Worm (Caenorhabditis elegans): ENCODE results near the gene T28H10.1.
A peak's percentile ranks its signal among the peaks of the same experiment; 100 is the strongest.

T28H10.1 gene

DNA sequence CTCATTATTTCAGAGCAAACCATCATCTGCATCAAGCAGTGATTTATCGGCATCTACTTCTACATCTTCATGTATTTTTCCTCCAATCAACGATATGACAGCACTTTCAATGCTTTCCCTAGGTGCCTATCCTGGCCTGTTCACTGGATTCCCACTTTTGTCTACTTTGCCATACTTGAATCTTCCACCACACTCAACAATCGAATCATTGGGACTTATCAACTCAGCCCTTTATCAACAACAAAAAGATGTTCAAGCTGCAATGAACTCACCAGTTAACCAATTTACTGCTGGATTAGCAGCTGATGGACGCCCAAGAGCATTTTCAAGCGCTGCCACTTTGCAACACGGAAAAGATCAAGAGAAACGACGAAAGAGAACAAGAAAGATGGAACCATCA lies 37.6 kb downstream of the T28H10.1 start:
- TF ChIP-seq elt-3 (tag; optimal IDR thresholded peaks at IDR 0.05) (no peak), lsy-2 (tag; optimal IDR thresholded peaks at IDR 0.05) (no peak), grh-1 (GFP tag; IDR thresholded peaks at IDR 0.05) (no peak)

DNA sequence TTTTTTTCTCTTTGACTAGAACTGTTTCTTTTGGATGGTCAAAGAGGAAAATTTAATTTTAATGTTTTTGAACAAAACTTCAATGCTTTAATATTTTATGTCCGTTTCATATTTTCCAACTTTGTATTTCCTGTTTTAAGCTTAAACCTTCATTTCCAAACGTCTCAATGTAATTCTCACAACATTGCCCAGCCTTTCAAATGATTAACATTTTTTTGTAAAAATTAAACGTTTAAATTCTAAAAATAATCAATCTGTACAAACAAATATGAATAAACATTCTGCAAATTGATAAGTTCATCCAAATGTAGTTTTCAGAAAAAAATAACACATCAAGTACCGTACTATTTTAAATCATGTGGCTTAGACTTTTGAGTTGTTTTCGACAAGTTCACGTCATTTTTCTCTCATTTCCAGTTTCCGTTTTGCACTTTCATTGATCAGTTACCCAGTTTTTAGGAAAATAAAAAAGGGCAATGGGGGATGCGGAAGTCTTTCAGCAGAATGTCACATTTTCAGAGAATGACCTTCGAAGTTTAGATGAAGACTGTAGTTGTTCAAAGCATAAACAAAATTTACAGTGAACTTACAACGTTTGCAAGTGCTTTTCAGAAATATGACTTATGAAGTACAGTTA lies 39.2 kb downstream of the T28H10.1 start:
- TF ChIP-seq lsy-2 (tag; optimal IDR thresholded peaks at IDR 0.05) (peak in 1 of 2 experiments; percentile 2), lin-13 (GFP tag; optimal IDR thresholded peaks at IDR 0.05) (no peak)

DNA sequence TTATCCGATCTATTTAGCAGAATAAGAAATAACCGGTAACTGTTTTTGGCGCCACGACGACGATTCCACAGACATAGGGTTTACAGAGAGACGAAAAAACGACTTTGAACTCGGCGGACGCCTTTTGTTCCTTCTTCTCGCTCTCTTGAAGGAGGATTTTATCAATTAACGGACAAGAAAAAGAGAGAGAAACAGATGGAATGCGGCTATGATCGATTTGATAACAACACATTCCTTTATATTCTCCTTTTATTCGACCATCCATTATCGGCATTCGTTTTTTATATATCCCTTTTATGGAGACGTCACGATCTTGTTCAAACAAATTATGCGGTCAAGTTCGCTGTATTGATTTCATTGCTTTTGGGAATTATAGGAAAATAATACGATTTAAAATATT lies 45.2 kb downstream of the T28H10.1 start:
- TF ChIP-seq lin-35 (GFP tag; optimal IDR thresholded peaks at IDR 0.05) (peak in 1 of 2 experiments; percentile 55), elt-3 (tag; optimal IDR thresholded peaks at IDR 0.05) (peak; percentile 4 to 90 (median 66)), nhr-71 (tag; optimal IDR thresholded peaks at IDR 0.05) (peak; percentile 66), aly-2 (tag; optimal IDR thresholded peaks at IDR 0.05) (peak; percentile 65), mdl-1 (tag; optimal IDR thresholded peaks at IDR 0.05) (peak in 1 of 2 experiments; percentile 16), lin-13 (GFP tag; optimal IDR thresholded peaks at IDR 0.05) (peak; percentile 52), dpl-1 (GFP tag; optimal IDR thresholded peaks at IDR 0.05) (peak in 1 of 3 experiments; percentile 9), efl-1 (optimal IDR thresholded peaks at IDR 0.05) (peak in 1 of 2 experiments; percentile 2), efl-1 (GFP tag; optimal IDR thresholded peaks at IDR 0.05 in 1 of 2) (peak in 1 of 2 experiments; percentile 92), fkh-8 (tag; optimal IDR thresholded peaks at IDR 0.05) (no peak), blmp-1 (tag; optimal IDR thresholded peaks at IDR 0.05) (peak; percentile 76), fos-1 (tag; optimal IDR thresholded peaks at IDR 0.05) (peak; percentile 16), fkh-4 (tag; optimal IDR thresholded peaks at IDR 0.05; ENCODE audit: borderline replicate concordance) (no peak), pax-3 (tag; optimal IDR thresholded peaks at IDR 0.05) (peak; percentile 48), nhr-85 (tag) (peak; percentile 93), C16A3.4 (tag; optimal IDR thresholded peaks at IDR 0.05) (peak; percentile 38), nhr-20 (tag; optimal IDR thresholded peaks at IDR 0.05) (peak; percentile 54), nhr-19 (GFP tag; conservative IDR thresholded peaks at IDR 0.05) (peak; percentile 54), grh-1 (GFP tag; IDR thresholded peaks at IDR 0.05) (peak; percentile 59), tbx-2 (tag; optimal IDR thresholded peaks at IDR 0.05) (peak; percentile 46), nhr-90 (tag; optimal IDR thresholded peaks at IDR 0.05; ENCODE audit: poor library complexity) (peak; percentile 50), mep-1 (tag; optimal IDR thresholded peaks at IDR 0.05) (no peak), zag-1 (tag; optimal IDR thresholded peaks at IDR 0.05) (no peak), ama-1 (optimal IDR thresholded peaks at IDR 0.05) (peak; percentile 92), ztf-4 (tag; optimal IDR thresholded peaks at IDR 0.05) (peak; percentile 39), lsy-2 (tag; optimal IDR thresholded peaks at IDR 0.05) (peak in 1 of 2 experiments; percentile 56), isw-1 (GFP tag; IDR thresholded peaks at IDR 0.05) (no peak), ceh-90 (tag; optimal IDR thresholded peaks at IDR 0.05) (no peak), nhr-47 (tag; optimal IDR thresholded peaks at IDR 0.05) (peak; percentile 39), snu-23 (GFP tag; optimal IDR thresholded peaks at IDR 0.05) (peak; percentile 30), aha-1 (tag; optimal IDR thresholded peaks at IDR 0.05) (no peak), alr-1 (tag; optimal IDR thresholded peaks at IDR 0.05; ENCODE audit: borderline replicate concordance) (no peak), unc-86 (tag; optimal IDR thresholded peaks at IDR 0.05) (no peak), lin-14 (GFP tag; optimal IDR thresholded peaks at IDR 0.05) (peak; percentile 55)

- TF ChIP-seq grh-1 (GFP tag; IDR thresholded peaks at IDR 0.05) (no peak), sptf-1 (tag; optimal IDR thresholded peaks at IDR 0.05) (no peak), nhr-85 (tag) (peak; percentile 59), dsc-1 (tag; optimal IDR thresholded peaks at IDR 0.05) (no peak), aha-1 (tag; optimal IDR thresholded peaks at IDR 0.05) (no peak), mef-2 (tag; optimal IDR thresholded peaks at IDR 0.05) (no peak), lin-39 (tag; optimal IDR thresholded peaks at IDR 0.05) (no peak), rnt-1 (tag; optimal IDR thresholded peaks at IDR 0.05) (no peak), tbx-2 (tag; optimal IDR thresholded peaks at IDR 0.05) (no peak), elt-3 (tag; optimal IDR thresholded peaks at IDR 0.05) (peak in 1 of 6 experiments; percentile 3), efl-1 (optimal IDR thresholded peaks at IDR 0.05) (no peak), efl-1 (GFP tag; optimal IDR thresholded peaks at IDR 0.05 in 1 of 2) (no peak), fkh-10 (GFP tag; optimal IDR thresholded peaks at IDR 0.05) (no peak), C04F5.9 (tag; optimal IDR thresholded peaks at IDR 0.05) (no peak), F16B12.6 (tag; optimal IDR thresholded peaks at IDR 0.05) (no peak), irx-1 (tag; optimal IDR thresholded peaks at IDR 0.05) (no peak), skn-1 (tag; optimal IDR thresholded peaks at IDR 0.05) (no peak), ama-1 (optimal IDR thresholded peaks at IDR 0.05) (peak; percentile 72), Y116A8C.19 (tag; optimal IDR thresholded peaks at IDR 0.05; ENCODE audit: borderline replicate concordance) (no peak), vab-15 (tag; optimal IDR thresholded peaks at IDR 0.05) (no peak), mdl-1 (tag; optimal IDR thresholded peaks at IDR 0.05) (peak in 1 of 2 experiments; percentile 13), jun-1 (tag; optimal IDR thresholded peaks at IDR 0.05) (no peak)
These were observed 46.0 kb downstream of the T28H10.1 start for ce11 chrV:12549604-12550003.

All from whole organism, L1 larva.